Fruit fly (Drosophila melanogaster) whole organism, prepupa: ENCODE results near the gene CG33688.

ENCODE experiments used
- CG10669 ChIP-seq: fragments of 200-800 bp; sonication (Bioruptor generic); optimal IDR thresholded peaks from 3 replicates; lab custom pipeline; 2018; ENCODE audit warnings: missing biosample characterization, mild to moderate bottlenecking, missing genetic modification characterization, moderate library complexity
- CG3032 ChIP-seq: fragments of 200-800 bp; optimal IDR thresholded peaks from 2 replicates; lab custom pipeline; 2019; ENCODE audit warnings: missing biosample characterization, mild to moderate bottlenecking, missing genetic modification characterization, moderate library complexity
- CG31627 ChIP-seq: fragments of 200-800 bp; sonication (Bioruptor generic); optimal IDR thresholded peaks from 3 replicates; lab custom pipeline; 2016; ENCODE audit warnings: missing biosample characterization, missing genetic modification characterization
- CG6163 ChIP-seq: fragments of 200-800 bp; sonication (Bioruptor generic); IDR thresholded peaks from 3 replicates; pipeline ENCODE4 v1.3.6; 2022; ENCODE audit warnings: missing biosample characterization, missing genetic modification characterization
- Hr4 ChIP-seq: fragments of 200-800 bp; sonication (Bioruptor generic); optimal IDR thresholded peaks from 3 replicates; lab custom pipeline; 2016; ENCODE audit warnings: missing biosample characterization, missing genetic modification characterization
- Smox ChIP-seq: fragments of 200-800 bp; sonication (Bioruptor generic); optimal IDR thresholded peaks from 3 replicates; lab custom pipeline; 2016; ENCODE audit warnings: missing biosample characterization, missing genetic modification characterization
- esn ChIP-seq: fragments of 200-800 bp; sonication (Bioruptor generic); optimal IDR thresholded peaks from 2 replicates; lab custom pipeline; 2016; ENCODE audit warnings: missing biosample characterization, mild to moderate bottlenecking, missing genetic modification characterization, moderate library complexity
- net ChIP-seq: fragments of 200-800 bp; sonication (Bioruptor generic); optimal IDR thresholded peaks from 3 replicates; lab custom pipeline; 2016; ENCODE audit warnings: missing biosample characterization, missing genetic modification characterization

dm6 chr3L:16171280-16171679 lies 27.7 kb upstream of the CG33688 start, which contains the start of gene CG33795:
- TF ChIP-seq Smox (GFP tag; lab: Kevin White, UChicago) (no peak), esn (no peak), CG3032 (tag; lab: Kevin White, UChicago) (no peak), CG6163 (GFP tag; lab: Robert Waterston, UW) (no peak), CG10669 (no peak), Hr4 (no peak), CG31627 (no peak), net (GFP tag; lab: Kevin White, UChicago) (no peak)
